Fruit fly (Drosophila melanogaster): ENCODE data around the gene SdhBL.

The SdhBL gene

DNA sequence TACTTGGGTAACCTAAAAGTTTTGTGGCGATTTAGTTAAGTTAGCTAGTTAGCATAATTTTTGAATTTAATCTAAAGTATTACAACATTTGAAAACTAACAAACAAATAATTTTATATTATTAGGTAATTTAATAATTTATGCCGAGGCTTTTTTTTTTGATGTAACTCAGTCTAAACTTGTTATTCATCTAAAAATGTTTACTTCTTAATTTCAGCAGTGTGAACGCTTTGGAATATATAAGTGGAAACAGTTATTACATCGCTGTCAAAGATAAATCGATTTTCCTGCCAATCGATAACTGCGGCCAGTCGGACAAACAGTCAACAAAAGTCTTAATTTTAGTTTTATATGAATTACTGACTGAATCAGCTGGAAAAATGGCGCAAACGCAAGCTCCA is 36.3 kb upstream of the SdhBL start, which contains the start of gene Usp39 (continued):
- peak; percentile 69 for TF ChIP-seq CG7963 (GFP tag; IDR thresholded peaks at IDR 0.05; ENCODE audit: partially characterized antibody)
- peak; percentile 53 for TF ChIP-seq CG2116 (GFP tag; optimal IDR thresholded peaks at IDR 0.05)
- TF ChIP-seq az2 (GFP tag; optimal IDR thresholded peaks at IDR 0.05): peak; percentile 31
- TF ChIP-seq CG12155 (GFP tag; optimal IDR thresholded peaks at IDR 0.05): peak; percentile 15
- TF ChIP-seq Taf1 (GFP tag; IDR thresholded peaks at IDR 0.05): no peak
- TF ChIP-seq CoRest (tag; optimal IDR thresholded peaks at IDR 0.05): peak; percentile 46
- peak; percentile 49 for TF ChIP-seq pzg (GFP tag; optimal IDR thresholded peaks at IDR 0.05)
- TF ChIP-seq Drgx (GFP tag; IDR thresholded peaks at IDR 0.05): no peak
- peak; percentile 61; the same call in 2 of the 3 replicates for TF ChIP-seq CG17361 (GFP tag; IDR thresholded peaks at IDR 0.05)
- TF ChIP-seq mld (GFP tag; IDR thresholded peaks at IDR 0.05; ENCODE audit: partially characterized antibody): peak; percentile 60; the same call in 2 of the 3 replicates
- TF ChIP-seq sna (GFP tag; IDR thresholded peaks at IDR 0.05; ENCODE audit: partially characterized antibody): 0 out of 2 replicates have a peak, but pooled peaks have one; percentile 27
- TF ChIP-seq CG12391 (tag; optimal IDR thresholded peaks at IDR 0.05): peak; percentile 62
- TF ChIP-seq ssp (GFP tag; IDR thresholded peaks at IDR 0.05): peak; percentile 93
- TF ChIP-seq CG13424 (tag; optimal IDR thresholded peaks at IDR 0.05): peak; percentile 38
- TF ChIP-seq Scr (GFP tag; IDR thresholded peaks at IDR 0.05; ENCODE audit: partially characterized antibody): peak; percentile 56
- no peak for TF ChIP-seq lbe (GFP tag; optimal IDR thresholded peaks at IDR 0.05)
- TF ChIP-seq CG17359 (tag; optimal IDR thresholded peaks at IDR 0.05): peak; percentile 6
- TF ChIP-seq Dref (GFP tag; IDR thresholded peaks at IDR 0.05): peak; percentile 80
- peak; percentile 15 for TF ChIP-seq gfzf (GFP tag; optimal IDR thresholded peaks at IDR 0.05)
- peak in 1 of 2 experiments; percentile 38 for TF ChIP-seq Hr51 (GFP tag; optimal IDR thresholded peaks at IDR 0.05)
- no peak for TF ChIP-seq CTCF (GFP tag; optimal IDR thresholded peaks at IDR 0.05)
- peak; percentile 26 for TF ChIP-seq MESR4 (GFP tag; optimal IDR thresholded peaks at IDR 0.05)
- no peak for TF ChIP-seq CG18619 (GFP tag; optimal IDR thresholded peaks at IDR 0.05)
- TF ChIP-seq inv (GFP tag; IDR thresholded peaks at IDR 0.05; ENCODE audit: partially characterized antibody): peak; percentile 55
- TF ChIP-seq gem (tag; optimal IDR thresholded peaks at IDR 0.05): peak; percentile 68
- TF ChIP-seq phol (tag; optimal IDR thresholded peaks at IDR 0.05): peak; percentile 55
- peak; percentile 63 for TF ChIP-seq amos (GFP tag; IDR thresholded peaks at IDR 0.05; ENCODE audit: partially characterized antibody)
- TF ChIP-seq pfk (GFP tag; optimal IDR thresholded peaks at IDR 0.05): no peak
- TF ChIP-seq Hr3 (GFP tag; optimal IDR thresholded peaks at IDR 0.05): peak; percentile 32
- TF ChIP-seq CG8478 (optimal IDR thresholded peaks at IDR 0.05): no peak
- TF ChIP-seq Optix (GFP tag; IDR thresholded peaks at IDR 0.05): no peak
- TF ChIP-seq CG10366 (GFP tag; IDR thresholded peaks at IDR 0.05): peak; percentile 18; the same call in 1 of the 2 replicates
- TF ChIP-seq grau (tag; optimal IDR thresholded peaks at IDR 0.05): peak; percentile 33
- peak; percentile 4 for TF ChIP-seq CG10979 (tag; optimal IDR thresholded peaks at IDR 0.05)
- peak; percentile 57 for TF ChIP-seq CG2120 (GFP tag; optimal IDR thresholded peaks at IDR 0.05)
- 0 out of 3 replicates have a peak, but pooled peaks have one; percentile 21 for TF ChIP-seq Opbp (GFP tag; IDR thresholded peaks at IDR 0.05; ENCODE audit: partially characterized antibody)
- no peak for TF ChIP-seq CG43689 (GFP tag; IDR thresholded peaks at IDR 0.05)
- TF ChIP-seq mam (GFP tag; optimal IDR thresholded peaks at IDR 0.05): peak; percentile 22
- peak; percentile 32 for TF ChIP-seq CG2712 (tag; optimal IDR thresholded peaks at IDR 0.05)
- peak; percentile 19 for TF ChIP-seq CHES-1-like (GFP tag; optimal IDR thresholded peaks at IDR 0.05)
- no peak for TF ChIP-seq Hey (tag; optimal IDR thresholded peaks at IDR 0.05)
- no peak for TF ChIP-seq pan (optimal IDR thresholded peaks at IDR 0.05)
- peak in 1 of 2 experiments; percentile 19 for TF ChIP-seq pan (GFP tag; optimal IDR thresholded peaks at IDR 0.05 in 1 of 2, IDR thresholded peaks at IDR 0.05 in 1 of 2)
- no peak for TF ChIP-seq tap (tag; optimal IDR thresholded peaks at IDR 0.05)
- peak; percentile 53 for TF ChIP-seq CG13287 (GFP tag; IDR thresholded peaks at IDR 0.05; ENCODE audit: partially characterized antibody)
- no peak for TF ChIP-seq CG14441 (GFP tag; IDR thresholded peaks at IDR 0.05)
- no peak for TF ChIP-seq ATbp (GFP tag; optimal IDR thresholded peaks at IDR 0.05)
- TF ChIP-seq CG14710 (tag; optimal IDR thresholded peaks at IDR 0.05): peak; percentile 68
- TF ChIP-seq Lpt (GFP tag; optimal IDR thresholded peaks at IDR 0.05): no peak
- TF ChIP-seq zen (tag; optimal IDR thresholded peaks at IDR 0.05): peak; percentile 27

Data from whole organism, embryonic.